Worm (Caenorhabditis elegans): ENCODE results near the gene Y47D3B.3.
A peak's percentile ranks its signal among the peaks of the same experiment; 100 is the strongest.

The Y47D3B.3 gene

DNA sequence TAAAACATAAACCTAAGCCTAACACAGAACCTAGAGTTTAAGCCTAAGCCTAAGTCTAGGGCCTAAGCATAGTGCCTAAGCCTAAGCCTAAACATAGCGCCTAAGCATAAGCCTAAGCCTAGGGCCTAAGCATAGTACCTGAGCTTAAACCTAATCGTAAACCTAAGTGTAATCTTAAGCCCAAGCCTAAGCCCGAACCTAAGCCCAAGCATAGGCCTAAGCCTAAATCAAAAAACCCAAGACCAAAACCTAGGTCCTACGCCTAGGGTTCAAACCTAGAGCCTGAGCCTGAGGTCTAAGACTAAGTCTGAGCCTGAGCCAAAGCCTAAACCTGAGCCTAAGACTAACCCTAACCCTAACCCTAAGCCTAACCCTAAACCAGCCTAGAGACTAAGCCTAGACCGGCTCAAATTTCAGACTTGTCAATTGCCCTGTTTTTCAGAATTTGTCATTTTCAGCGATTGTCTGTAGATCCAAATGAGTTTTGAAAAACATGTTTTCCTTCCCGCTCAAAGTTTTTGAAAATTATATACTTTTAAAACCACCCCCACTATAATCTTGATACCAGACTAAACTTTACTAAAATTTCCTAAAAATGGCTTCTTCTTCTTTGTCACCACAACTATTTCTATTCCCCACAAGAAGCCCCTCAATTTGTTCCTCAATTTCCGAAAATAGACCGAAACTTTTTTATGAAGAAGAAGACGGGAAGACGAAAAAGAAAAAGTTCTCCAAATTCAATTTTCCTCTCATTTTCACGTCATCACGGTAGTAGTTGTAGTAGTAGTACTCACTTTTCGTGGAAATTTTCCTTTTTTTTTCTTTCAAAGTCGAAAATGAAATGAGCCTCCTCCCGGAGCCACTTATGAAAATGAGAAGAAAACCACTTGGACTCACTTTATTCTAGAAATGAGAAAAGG lies 5.7 kb upstream of the Y47D3B.3 start:
- no peak for TF ChIP-seq daf-12 (tag; optimal IDR thresholded peaks at IDR 0.05)
- TF ChIP-seq nhr-67 (tag; optimal IDR thresholded peaks at IDR 0.05), result no peak
- TF ChIP-seq elt-1 (tag; optimal IDR thresholded peaks at IDR 0.05), result no peak
- peak; percentile 55 for TF ChIP-seq fkh-10 (GFP tag; optimal IDR thresholded peaks at IDR 0.05)
- peak; percentile 4 for TF ChIP-seq nfya-1 (tag; optimal IDR thresholded peaks at IDR 0.05; ENCODE audit: insufficient read depth)
- no peak for TF ChIP-seq pha-4 (tag; optimal IDR thresholded peaks at IDR 0.05)

DNA sequence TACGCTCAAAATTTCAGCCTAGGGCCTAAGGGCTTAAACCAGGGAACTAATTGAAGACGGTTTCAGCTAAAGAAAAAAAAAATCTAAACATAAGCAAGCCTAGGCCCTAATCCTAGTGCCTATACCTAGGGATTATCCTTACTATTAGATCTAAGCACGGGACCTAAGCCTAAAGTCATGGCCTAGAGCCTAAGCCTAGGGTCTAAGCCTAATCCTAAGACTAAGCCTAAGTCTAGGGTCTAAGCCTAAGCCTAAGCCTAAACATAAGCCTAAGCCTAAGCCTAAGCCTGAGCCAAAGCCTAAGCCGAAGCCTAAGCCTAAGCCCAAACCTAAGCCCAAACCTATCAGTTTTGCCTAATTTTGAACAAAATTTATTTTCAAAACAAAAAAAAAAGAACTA lies 4.9 kb upstream of the Y47D3B.3 start:
- TF ChIP-seq elt-3 (tag; optimal IDR thresholded peaks at IDR 0.05) (no peak), nfya-1 (tag; optimal IDR thresholded peaks at IDR 0.05; ENCODE audit: insufficient read depth) (no peak), nhr-76 (tag; optimal IDR thresholded peaks at IDR 0.05) (no peak), fkh-10 (GFP tag; optimal IDR thresholded peaks at IDR 0.05) (no peak), tbx-2 (tag; optimal IDR thresholded peaks at IDR 0.05) (no peak)

DNA sequence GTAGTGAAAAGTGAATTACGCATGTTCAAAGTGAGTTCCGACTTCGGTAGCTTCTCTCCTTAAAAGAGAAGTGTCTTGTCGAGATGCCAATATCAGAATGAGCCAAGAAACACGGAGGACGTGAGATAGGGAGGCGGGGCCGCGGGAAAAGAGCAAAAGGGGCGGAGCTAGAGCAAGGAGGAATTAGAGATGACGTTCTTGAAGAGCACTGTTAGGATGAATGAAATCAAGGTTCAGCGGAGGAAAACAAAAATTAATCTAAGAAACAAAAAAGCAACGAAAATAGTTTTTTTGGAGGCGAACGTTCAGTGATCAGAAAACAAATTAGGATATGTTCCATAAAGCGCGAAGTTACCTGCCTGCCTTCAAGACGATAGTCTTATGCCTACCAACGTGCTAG lies 4.4 kb upstream of the Y47D3B.3 start, which contains the start of gene nlp-21:
TSS of gene nlp-21 (minus strand) at position 101 of the 400 bp plus-strand sequence.
- no peak for TF ChIP-seq ama-1 (optimal IDR thresholded peaks at IDR 0.05)
- TF ChIP-seq ceh-82 (tag; optimal IDR thresholded peaks at IDR 0.05), result no peak
- TF ChIP-seq ztf-4 (tag; optimal IDR thresholded peaks at IDR 0.05), result no peak
- no peak for TF ChIP-seq nhr-43 (tag; optimal IDR thresholded peaks at IDR 0.05; ENCODE audit: poor library complexity, severe bottlenecking)
- TF ChIP-seq zag-1 (tag; optimal IDR thresholded peaks at IDR 0.05), result no peak
- TF ChIP-seq nhr-76 (tag; optimal IDR thresholded peaks at IDR 0.05), result no peak

DNA sequence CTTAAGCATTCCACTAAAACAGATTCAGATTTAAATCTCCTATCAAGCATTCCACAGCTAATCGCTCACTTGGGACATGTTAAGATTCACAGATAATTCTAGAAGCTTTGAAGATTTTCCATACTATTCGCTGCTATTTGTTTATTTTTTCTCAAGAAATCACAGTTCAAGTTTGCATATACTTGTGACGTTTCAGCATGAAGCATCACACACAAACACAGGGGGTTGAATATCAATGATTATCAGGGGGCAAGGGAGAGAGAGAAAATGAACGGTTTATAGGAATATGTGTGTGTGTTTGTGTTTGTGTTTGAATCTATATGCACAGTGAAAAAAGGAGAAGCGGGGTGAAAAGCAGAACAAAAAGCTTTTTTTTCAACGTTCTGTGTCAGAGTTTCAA lies 5.1 kb downstream of the Y47D3B.3 start, which contains the start of gene Y47D3B.12:
TSS of gene Y47D3B.12 (plus strand) at position 301 of the 400 bp plus-strand sequence.
- no peak for TF ChIP-seq egl-5 (tag; optimal IDR thresholded peaks at IDR 0.05)
- no peak for TF ChIP-seq nhr-43 (tag; optimal IDR thresholded peaks at IDR 0.05; ENCODE audit: poor library complexity, severe bottlenecking)
- TF ChIP-seq nhr-28 (tag; optimal IDR thresholded peaks at IDR 0.05), result no peak
- no peak for TF ChIP-seq elt-2 (tag; optimal IDR thresholded peaks at IDR 0.05)
- no peak for TF ChIP-seq eor-1 (tag; optimal IDR thresholded peaks at IDR 0.05)
- no peak for TF ChIP-seq nhr-25 (tag; optimal IDR thresholded peaks at IDR 0.05)
- TF ChIP-seq mdl-1 (tag; optimal IDR thresholded peaks at IDR 0.05), result no peak
- no peak for TF ChIP-seq snpc-4 (tag; optimal IDR thresholded peaks at IDR 0.05)
- TF ChIP-seq aly-2 (tag; optimal IDR thresholded peaks at IDR 0.05), result no peak
- no peak for TF ChIP-seq ceh-9 (tag; optimal IDR thresholded peaks at IDR 0.05)
- no peak for TF ChIP-seq ceh-16 (tag; optimal IDR thresholded peaks at IDR 0.05)
- no peak for TF ChIP-seq fkh-2 (tag; optimal IDR thresholded peaks at IDR 0.05)

DNA sequence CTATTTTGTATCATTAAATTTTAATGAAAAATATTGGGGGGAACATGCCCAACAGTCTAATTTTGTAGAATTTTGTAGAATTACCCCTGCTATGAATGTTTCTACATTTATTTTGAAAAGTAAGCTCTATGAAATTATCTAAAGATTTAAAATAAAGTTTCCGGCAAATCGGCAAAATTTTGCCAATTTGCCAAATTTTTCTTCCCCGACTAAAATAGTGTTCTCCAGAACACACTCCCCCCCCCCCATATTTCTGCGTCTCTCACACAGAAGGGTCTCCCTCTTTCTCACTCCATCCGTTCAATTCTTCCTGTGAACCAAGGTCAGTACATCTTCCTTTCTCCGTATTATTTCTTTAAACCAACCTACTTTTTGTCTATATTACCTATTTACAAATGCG lies 7.5 kb downstream of the Y47D3B.3 start, which contains the start of gene Y47D3B.4:
TSS of gene Y47D3B.4 (plus strand) at position 301 of the 400 bp plus-strand sequence.
- TF ChIP-seq jun-1 (tag; optimal IDR thresholded peaks at IDR 0.05) (no peak), lsy-12 (tag; optimal IDR thresholded peaks at IDR 0.05) (no peak), mml-1 (tag; optimal IDR thresholded peaks at IDR 0.05) (no peak), ceh-9 (tag; optimal IDR thresholded peaks at IDR 0.05) (no peak), zag-1 (tag; optimal IDR thresholded peaks at IDR 0.05) (no peak), nhr-25 (tag; optimal IDR thresholded peaks at IDR 0.05) (no peak)

DNA sequence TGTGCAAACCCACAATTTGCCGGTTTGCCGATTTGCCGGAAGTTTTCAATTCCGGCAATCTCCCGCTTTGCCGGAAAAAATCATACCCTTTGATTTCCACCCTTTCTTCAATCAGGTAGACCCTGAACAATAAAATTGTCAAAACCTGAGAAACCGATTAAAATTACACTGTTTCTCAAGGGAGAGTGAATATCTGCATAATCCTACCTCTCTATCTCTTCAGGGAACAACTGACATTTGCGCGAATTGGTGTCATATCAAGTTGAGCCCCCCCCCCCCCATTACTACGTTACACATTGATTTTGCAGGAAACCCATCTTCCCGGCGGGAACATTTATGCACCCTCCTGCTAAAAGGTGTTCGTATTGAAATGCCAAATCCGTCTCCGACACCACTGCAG lies 12.8 kb downstream of the Y47D3B.3 start, which contains the start of gene twk-31:
TSS of gene twk-31 (plus strand) at position 301 of the 400 bp plus-strand sequence.
- no peak for TF ChIP-seq elt-2 (tag; optimal IDR thresholded peaks at IDR 0.05)

DNA sequence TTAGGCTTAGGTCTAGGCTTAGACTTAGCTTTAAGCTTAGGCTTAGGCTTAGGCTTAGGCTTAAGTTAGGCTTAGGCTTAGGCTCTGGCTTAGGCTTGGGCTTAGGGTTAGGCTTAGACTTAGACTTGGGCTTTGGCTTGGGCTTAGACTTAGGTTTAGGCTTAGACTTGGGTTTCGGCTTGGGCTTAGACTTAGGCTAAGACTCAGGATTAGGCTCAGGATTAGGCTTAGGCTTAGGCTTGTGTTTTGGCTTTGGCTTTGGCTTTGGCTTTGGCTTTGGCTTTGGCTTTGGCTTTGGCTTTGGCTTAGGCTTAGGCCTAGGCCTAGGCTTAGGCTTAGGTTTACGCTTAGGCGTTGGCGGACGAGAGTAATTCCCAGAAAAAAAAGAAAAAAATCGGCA lies 22.0 kb downstream of the Y47D3B.3 start:
- TF ChIP-seq nhr-67 (tag; optimal IDR thresholded peaks at IDR 0.05), result no peak
- no peak for TF ChIP-seq pqm-1 (tag; optimal IDR thresholded peaks at IDR 0.05)
- TF ChIP-seq elt-3 (tag; optimal IDR thresholded peaks at IDR 0.05), result no peak
- no peak for TF ChIP-seq ztf-11 (tag; optimal IDR thresholded peaks at IDR 0.05)
- TF ChIP-seq snpc-4 (tag; optimal IDR thresholded peaks at IDR 0.05), result no peak
- no peak for TF ChIP-seq mml-1 (tag; optimal IDR thresholded peaks at IDR 0.05)
- TF ChIP-seq elt-1 (tag; optimal IDR thresholded peaks at IDR 0.05), result no peak
- TF ChIP-seq lin-39 (tag; optimal IDR thresholded peaks at IDR 0.05), result no peak
- no peak for TF ChIP-seq nhr-237 (tag; optimal IDR thresholded peaks at IDR 0.05)
- no peak for TF ChIP-seq nhr-28 (tag; optimal IDR thresholded peaks at IDR 0.05)
- no peak for TF ChIP-seq ceh-82 (tag; optimal IDR thresholded peaks at IDR 0.05)
- TF ChIP-seq skn-1 (tag; optimal IDR thresholded peaks at IDR 0.05), result no peak
- TF ChIP-seq egl-5 (tag; optimal IDR thresholded peaks at IDR 0.05), result no peak
- TF ChIP-seq fos-1 (tag; optimal IDR thresholded peaks at IDR 0.05), result no peak
- TF ChIP-seq nhr-43 (tag; optimal IDR thresholded peaks at IDR 0.05; ENCODE audit: poor library complexity, severe bottlenecking), result no peak
- no peak for TF ChIP-seq nfya-1 (tag; optimal IDR thresholded peaks at IDR 0.05; ENCODE audit: insufficient read depth)
- no peak for TF ChIP-seq ZK546.5 (tag; optimal IDR thresholded peaks at IDR 0.05)
- TF ChIP-seq ceh-16 (tag; optimal IDR thresholded peaks at IDR 0.05), result no peak
